Worm (Caenorhabditis elegans) whole organism, L1 larva: ENCODE data around the gene VY10G11R.1.

ENCODE experiments used
- dpl-1 ChIP-seq, 3 experiments: fragments of 150-350 bp in 2 of 3; sonication (generic microtip) in 1 of 3; optimal IDR thresholded peaks; 2 replicates each; lab custom pipeline; 2014 to 2017; ENCODE audit warnings: missing biosample characterization in 3 of 3, missing genetic modification characterization in 3 of 3, missing genetic modification reagents in 3 of 3
- efl-1 ChIP-seq, 4 experiments: fragments of 150-350 bp; optimal IDR thresholded peaks in 3 of 4; peaks in 1 of 4; 1 replicate in 1 of 4; 2 replicates in 3 of 4; lab custom pipeline; 2014; ENCODE audit warnings: missing biosample characterization in 2 of 4, missing genetic modification characterization in 2 of 4, missing genetic modification reagents in 2 of 4
- fkh-10 ChIP-seq: sonication (generic microtip); optimal IDR thresholded peaks from 2 replicates; lab custom pipeline; 2017; ENCODE audit warnings: missing biosample characterization, missing genetic modification reagents, missing genetic modification characterization
- nhr-85 ChIP-seq: sonication (generic microtip); peaks from one replicate; lab custom pipeline; 2016; ENCODE audit warnings: missing genetic modification characterization, inconsistent platforms, missing compliant biosample characterization

DNA sequence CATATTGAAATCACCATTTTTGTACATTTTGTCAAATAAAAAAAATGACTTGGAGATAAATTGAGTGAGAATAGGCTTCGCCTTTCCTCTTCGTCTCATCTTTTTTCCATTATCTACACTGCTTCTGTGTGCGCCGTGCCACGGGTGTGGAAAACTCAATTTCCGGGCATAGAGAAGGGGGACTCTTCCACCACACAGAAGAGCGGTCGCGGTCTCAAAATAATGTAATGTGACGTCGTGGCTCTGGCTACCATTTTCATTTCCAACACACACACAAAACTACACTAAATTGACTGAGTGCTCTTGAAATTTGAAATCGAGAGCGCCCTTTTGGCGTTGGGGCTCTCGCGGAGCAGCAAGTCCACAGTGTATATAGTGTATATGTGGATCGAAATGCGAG is 23.2 kb upstream of the VY10G11R.1 start:
- TF ChIP-seq nhr-85 (tag; lab: Kevin White, UChicago): peak; percentile 41
- TF ChIP-seq dpl-1 (GFP tag; optimal IDR thresholded peaks at IDR 0.05; lab: Kevin White, UChicago): no peak
- TF ChIP-seq fkh-10 (GFP tag; lab: Kevin White, UChicago): peak; percentile 42
- TF ChIP-seq efl-1 (optimal IDR thresholded peaks at IDR 0.05; lab: Kevin White, UChicago): no peak
- TF ChIP-seq efl-1 (GFP tag; optimal IDR thresholded peaks at IDR 0.05 in 1 of 2; lab: Kevin White, UChicago): peak in 1 of 2 experiments; percentile 30
